Worm (Caenorhabditis elegans) whole organism, L3 larva: Measurements from ENCODE around the gene srw-3.
A peak's percentile ranks its signal among the peaks of the same experiment; 100 is the strongest.

Source experiments
- R02D3.7 ChIP-seq: fragments of 150-350 bp; optimal IDR thresholded peaks from 2 replicates; lab custom pipeline; 2014; ENCODE audit warnings: missing biosample characterization, missing genetic modification characterization
- ZK546.5 ChIP-seq: sonication (generic microtip); optimal IDR thresholded peaks from 2 replicates; lab custom pipeline; 2017; ENCODE audit warnings: missing biosample characterization, missing genetic modification characterization
- aly-2 ChIP-seq: fragments of 150-350 bp; optimal IDR thresholded peaks from 2 replicates; lab custom pipeline; 2014; ENCODE audit warnings: missing biosample characterization, missing genetic modification characterization
- ama-1 ChIP-seq: fragments of 150-350 bp; optimal IDR thresholded peaks from 2 replicates; lab custom pipeline; 2018
- ceh-28 ChIP-seq: fragments of 150-350 bp; optimal IDR thresholded peaks from 2 replicates; lab custom pipeline; 2014; ENCODE audit warnings: missing biosample characterization, missing genetic modification reagents, missing genetic modification characterization
- ceh-82 ChIP-seq: fragments of 150-350 bp; optimal IDR thresholded peaks from 2 replicates; lab custom pipeline; 2014; ENCODE audit warnings: missing biosample characterization, missing genetic modification characterization
- daf-12 ChIP-seq: fragments of 150-350 bp; optimal IDR thresholded peaks from 2 replicates; lab custom pipeline; 2014; ENCODE audit warnings: missing biosample characterization, missing genetic modification reagents, missing genetic modification characterization
- egl-27 ChIP-seq: sonication (generic microtip); optimal IDR thresholded peaks from 4 replicates; lab custom pipeline; 2017; ENCODE audit warnings: missing biosample characterization, missing genetic modification reagents, missing genetic modification characterization
- egl-5 ChIP-seq: fragments of 150-350 bp; optimal IDR thresholded peaks from 2 replicates; lab custom pipeline; 2017; ENCODE audit warnings: missing biosample characterization, missing genetic modification reagents, missing genetic modification characterization, inconsistent platforms
- elt-1 ChIP-seq: fragments of 150-350 bp; optimal IDR thresholded peaks from 2 replicates; lab custom pipeline; 2014; ENCODE audit warnings: missing biosample characterization, missing genetic modification characterization
- elt-2 ChIP-seq: sonication (generic microtip); optimal IDR thresholded peaks from 2 replicates; lab custom pipeline; 2016; ENCODE audit warnings: missing genetic modification reagents, mild to moderate bottlenecking, missing genetic modification characterization, missing compliant biosample characterization
- elt-3 ChIP-seq, 3 experiments: fragments of 150-350 bp in 1 of 3; sonication (generic microtip) in 2 of 3; optimal IDR thresholded peaks; 2 replicates in 2 of 3; 4 replicates in 1 of 3; lab custom pipeline; 2014 to 2017; ENCODE audit warnings: missing biosample characterization in 3 of 3, missing genetic modification characterization in 3 of 3
- eor-1 ChIP-seq, 2 experiments: fragments of 150-350 bp; optimal IDR thresholded peaks; 2 replicates each; lab custom pipeline; 2014 to 2018; ENCODE audit warnings: missing biosample characterization in 2 of 2, missing genetic modification characterization in 2 of 2
- fkh-10 ChIP-seq: sonication (generic microtip); optimal IDR thresholded peaks from 2 replicates; lab custom pipeline; 2017; ENCODE audit warnings: missing biosample characterization, missing genetic modification reagents, missing genetic modification characterization
- fos-1 ChIP-seq: fragments of 150-350 bp; optimal IDR thresholded peaks from 2 replicates; lab custom pipeline; 2014; ENCODE audit warnings: missing biosample characterization, missing genetic modification characterization
- hmg-11 ChIP-seq: sonication (generic microtip); optimal IDR thresholded peaks from 2 replicates; lab custom pipeline; 2016; ENCODE audit warnings: missing genetic modification characterization, missing compliant biosample characterization
- lin-39 ChIP-seq: fragments of 150-350 bp; optimal IDR thresholded peaks from 2 replicates; lab custom pipeline; 2018; ENCODE audit warnings: missing biosample characterization, missing genetic modification reagents, missing genetic modification characterization
- mdl-1 ChIP-seq: fragments of 150-350 bp; optimal IDR thresholded peaks from 2 replicates; lab custom pipeline; 2014; ENCODE audit warnings: missing biosample characterization, missing genetic modification characterization
- mml-1 ChIP-seq: fragments of 150-350 bp; sonication (generic microtip); optimal IDR thresholded peaks from 3 replicates; lab custom pipeline; 2014; ENCODE audit warnings: missing biosample characterization, missing genetic modification characterization
- nhr-11 ChIP-seq: fragments of 150-350 bp; optimal IDR thresholded peaks from 2 replicates; lab custom pipeline; 2014; ENCODE audit warnings: missing biosample characterization, missing genetic modification characterization
- nhr-23 ChIP-seq: fragments of 150-350 bp; optimal IDR thresholded peaks from 2 replicates; lab custom pipeline; 2014; ENCODE audit warnings: missing biosample characterization, missing genetic modification reagents, missing genetic modification characterization
- nhr-25 ChIP-seq: sonication (generic microtip); optimal IDR thresholded peaks from 2 replicates; lab custom pipeline; 2017; ENCODE audit warnings: missing biosample characterization, missing genetic modification characterization
- nhr-43 ChIP-seq: sonication (generic microtip); optimal IDR thresholded peaks from 2 replicates; lab custom pipeline; 2016; ENCODE audit warnings: mild to moderate bottlenecking, missing genetic modification characterization, missing compliant biosample characterization; ENCODE audit not compliant: poor library complexity, severe bottlenecking
- nhr-76 ChIP-seq: fragments of 150-350 bp; sonication (generic microtip); optimal IDR thresholded peaks from 5 replicates; lab custom pipeline; 2014; ENCODE audit warnings: missing biosample characterization, missing genetic modification characterization
- nhr-77 ChIP-seq: fragments of 150-350 bp; optimal IDR thresholded peaks from 2 replicates; lab custom pipeline; 2014; ENCODE audit warnings: missing biosample characterization, missing genetic modification characterization
- pqm-1 ChIP-seq: fragments of 150-350 bp; optimal IDR thresholded peaks from 2 replicates; lab custom pipeline; 2017; ENCODE audit warnings: missing biosample characterization, missing genetic modification characterization, inconsistent platforms
- sea-2 ChIP-seq: fragments of 150-350 bp; sonication (generic microtip); optimal IDR thresholded peaks from 4 replicates; lab custom pipeline; 2014; ENCODE audit warnings: missing biosample characterization, missing genetic modification reagents, missing genetic modification characterization
- skn-1 ChIP-seq: fragments of 150-350 bp; optimal IDR thresholded peaks from 2 replicates; lab custom pipeline; 2014; ENCODE audit warnings: missing biosample characterization, missing genetic modification characterization
- tbx-2 ChIP-seq: sonication (generic microtip); optimal IDR thresholded peaks from 2 replicates; lab custom pipeline; 2016; ENCODE audit warnings: mild to moderate bottlenecking, missing genetic modification characterization, missing compliant biosample characterization
- unc-39 ChIP-seq: sonication (generic microtip); optimal IDR thresholded peaks from 4 replicates; lab custom pipeline; 2017; ENCODE audit warnings: missing biosample characterization, missing genetic modification characterization
- unc-62 ChIP-seq: fragments of 150-350 bp; sonication (generic microtip); optimal IDR thresholded peaks from 4 replicates; lab custom pipeline; 2014; ENCODE audit warnings: missing biosample characterization, missing genetic modification reagents, missing genetic modification characterization
- zag-1 ChIP-seq: fragments of 150-350 bp; optimal IDR thresholded peaks from 2 replicates; lab custom pipeline; 2014; ENCODE audit warnings: missing biosample characterization, missing genetic modification characterization
- ztf-11 ChIP-seq: fragments of 150-350 bp; optimal IDR thresholded peaks from 2 replicates; lab custom pipeline; 2014; ENCODE audit warnings: missing biosample characterization, missing genetic modification characterization
- ztf-4 ChIP-seq: fragments of 150-350 bp; optimal IDR thresholded peaks from 2 replicates; lab custom pipeline; 2014; ENCODE audit warnings: missing biosample characterization, missing genetic modification characterization

Gene srw-3

ce11 chrV:7705316-7705715 lies at the start of gene srw-3:
Gene srw-3, plus strand, starts transcription at chrV:7705616.
- no peak for TF ChIP-seq elt-1 (tag; lab: Kevin White, UChicago)
- no peak for TF ChIP-seq egl-5 (tag; lab: Kevin White, UChicago)
- no peak for TF ChIP-seq eor-1 (tag; optimal IDR thresholded peaks at IDR 0.05; lab: Kevin White, UChicago)
- TF ChIP-seq tbx-2 (tag; lab: Kevin White, UChicago), result no peak
- no peak for TF ChIP-seq fos-1 (tag; lab: Kevin White, UChicago)

ce11 chrV:7667940-7668339 lies 37.5 kb upstream of the srw-3 start, which contains the start of gene C12D5.5:
Gene C12D5.5, plus strand, starts transcription at chrV:7668240.
- no peak for TF ChIP-seq unc-39 (tag; lab: Kevin White, UChicago)
- TF ChIP-seq skn-1, result no peak
- no peak for TF ChIP-seq ceh-82 (tag; lab: Kevin White, UChicago)
- no peak for TF ChIP-seq hmg-11 (tag; lab: Kevin White, UChicago)

- TF ChIP-seq daf-12, result no peak
- no peak for TF ChIP-seq nhr-76 (tag; lab: Kevin White, UChicago)
- no peak for TF ChIP-seq fkh-10 (GFP tag; lab: Kevin White, UChicago)
- no peak for TF ChIP-seq ztf-11 (tag; lab: Kevin White, UChicago)
- TF ChIP-seq ZK546.5 (tag; lab: Kevin White, UChicago), result no peak
- no peak for TF ChIP-seq ceh-28
- TF ChIP-seq egl-27 (tag; lab: Kevin White, UChicago), result no peak
- no peak for TF ChIP-seq R02D3.7 (tag; lab: Kevin White, UChicago)
- no peak for TF ChIP-seq ztf-4 (tag; lab: Kevin White, UChicago)
- TF ChIP-seq elt-1 (tag; lab: Kevin White, UChicago), result no peak
- no peak for TF ChIP-seq ceh-82 (tag; lab: Kevin White, UChicago)
- no peak for TF ChIP-seq mdl-1 (tag; lab: Kevin White, UChicago)
- no peak for TF ChIP-seq nhr-11 (tag; lab: Kevin White, UChicago)
- no peak for TF ChIP-seq fos-1 (tag; lab: Kevin White, UChicago)
- no peak for TF ChIP-seq nhr-43 (tag; lab: Kevin White, UChicago)
- no peak for TF ChIP-seq zag-1 (tag; lab: Kevin White, UChicago)
- TF ChIP-seq unc-62, result no peak
- TF ChIP-seq, all 47 proteins: peak for 0
These were observed 33.2 kb upstream of the srw-3 start, which contains the start of gene C12D5.4 for ce11 chrV:7672258-7672657. Gene C12D5.4, plus strand, starts transcription at chrV:7672558.

- no peak for TF ChIP-seq sea-2 (GFP tag; lab: Kevin White, UChicago)
- TF ChIP-seq nhr-77, result no peak
- TF ChIP-seq mml-1 (tag; lab: Kevin White, UChicago), result no peak
- TF ChIP-seq nhr-43 (tag; lab: Kevin White, UChicago), result no peak
- no peak for TF ChIP-seq aly-2 (tag; lab: Kevin White, UChicago)
- TF ChIP-seq ZK546.5 (tag; lab: Kevin White, UChicago), result no peak
- no peak for TF ChIP-seq elt-3 (tag; optimal IDR thresholded peaks at IDR 0.05; lab: Kevin White, UChicago)
- TF ChIP-seq nhr-23 (tag; lab: Kevin White, UChicago), result no peak
- no peak for TF ChIP-seq daf-12
These were observed 29.5 kb upstream of the srw-3 start, which contains the start of gene C12D5.3 for ce11 chrV:7675904-7676303. Gene C12D5.3, plus strand, starts transcription at chrV:7676204.

- no peak for TF ChIP-seq mdl-1 (tag; lab: Kevin White, UChicago)
- no peak for TF ChIP-seq nhr-77
- no peak for TF ChIP-seq ama-1
- TF ChIP-seq lin-39, result no peak
- TF ChIP-seq nhr-23 (tag; lab: Kevin White, UChicago), result peak; percentile 36
- TF ChIP-seq ceh-28, result peak; percentile 65
- TF ChIP-seq nhr-25, result peak; percentile 25
- peak; percentile 74 for TF ChIP-seq pqm-1 (tag; lab: Kevin White, UChicago)
- peak; percentile 29 for TF ChIP-seq egl-5 (tag; lab: Kevin White, UChicago)
- TF ChIP-seq elt-2, result peak; percentile 32
These were observed 24.0 kb upstream of the srw-3 start, which contains the start of gene cyp-33A1 for ce11 chrV:7681388-7681787. Gene cyp-33A1, minus strand, starts transcription at chrV:7681459.
